Worm (Caenorhabditis elegans) whole organism, late embryonic: ENCODE data around the gene F56D3.1.
A peak's percentile ranks its signal among the peaks of the same experiment; 100 is the strongest.

ENCODE experiments used
- C08G9.2 ChIP-seq: sonication (generic microtip); optimal IDR thresholded peaks from 2 replicates; lab custom pipeline; 2016; ENCODE audit warnings: mild to moderate bottlenecking, missing genetic modification characterization, moderate library complexity, missing compliant biosample characterization
- C38D4.7 ChIP-seq: fragments of 200-800 bp; sonication (Bioruptor generic); optimal IDR thresholded peaks from 2 replicates; lab custom pipeline; 2018; ENCODE audit warnings: mild to moderate bottlenecking, missing genetic modification characterization, moderate library complexity, missing compliant biosample characterization
- K02D7.2 ChIP-seq: sonication (generic microtip); optimal IDR thresholded peaks from 2 replicates; lab custom pipeline; 2017; ENCODE audit warnings: mild to moderate bottlenecking, missing genetic modification characterization, missing compliant biosample characterization
- T23F11.4 ChIP-seq: fragments of 200-800 bp; sonication (Bioruptor generic); optimal IDR thresholded peaks from 2 replicates; lab custom pipeline; 2018; ENCODE audit warnings: mild to moderate bottlenecking, missing genetic modification characterization, missing compliant biosample characterization
- Y22D7AL.16 ChIP-seq: sonication (generic microtip); optimal IDR thresholded peaks from 2 replicates; lab custom pipeline; 2016; ENCODE audit warnings: missing genetic modification characterization, missing compliant biosample characterization
- ama-1 ChIP-seq: fragments of 150-350 bp; optimal IDR thresholded peaks from 2 replicates; lab custom pipeline; 2014
- ceh-18 ChIP-seq: sonication (generic microtip); optimal IDR thresholded peaks from 2 replicates; lab custom pipeline; 2016; ENCODE audit warnings: missing genetic modification characterization, missing compliant biosample characterization
- ceh-19 ChIP-seq: fragments of 200-800 bp; sonication (Bioruptor generic); optimal IDR thresholded peaks from 2 replicates; lab custom pipeline; 2018; ENCODE audit warnings: mild to moderate bottlenecking, missing genetic modification characterization, missing compliant biosample characterization
- ceh-30 ChIP-seq: fragments of 150-350 bp; optimal IDR thresholded peaks from 2 replicates; lab custom pipeline; 2014; ENCODE audit warnings: missing biosample characterization, missing genetic modification characterization
- ceh-31 ChIP-seq: sonication (generic microtip); optimal IDR thresholded peaks from 2 replicates; lab custom pipeline; 2016; ENCODE audit warnings: missing genetic modification characterization, missing compliant biosample characterization
- ceh-34 ChIP-seq: sonication (generic microtip); optimal IDR thresholded peaks from 2 replicates; lab custom pipeline; 2016; ENCODE audit warnings: mild to moderate bottlenecking, missing genetic modification characterization, missing compliant biosample characterization
- ceh-6 ChIP-seq: fragments of 200-800 bp; sonication (Bioruptor generic); optimal IDR thresholded peaks from 2 replicates; lab custom pipeline; 2018; ENCODE audit warnings: mild to moderate bottlenecking, missing genetic modification characterization, missing compliant biosample characterization
- ceh-9 ChIP-seq: sonication (generic microtip); optimal IDR thresholded peaks from 2 replicates; lab custom pipeline; 2016; ENCODE audit warnings: mild to moderate bottlenecking, missing genetic modification characterization, inconsistent platforms, missing compliant biosample characterization
- che-1 ChIP-seq: sonication (generic microtip); optimal IDR thresholded peaks from 2 replicates; lab custom pipeline; 2016; ENCODE audit warnings: mild to moderate bottlenecking, missing genetic modification characterization, missing compliant biosample characterization
- dve-1 ChIP-seq: sonication (generic microtip); optimal IDR thresholded peaks from 2 replicates; lab custom pipeline; 2017; ENCODE audit warnings: antibody characterized with exemption, mild to moderate bottlenecking, missing genetic modification characterization, missing compliant biosample characterization
- elt-4 ChIP-seq: sonication (generic microtip); optimal IDR thresholded peaks from 2 replicates; lab custom pipeline; 2016; ENCODE audit warnings: missing genetic modification characterization, missing compliant biosample characterization
- fax-1 ChIP-seq: sonication (generic microtip); optimal IDR thresholded peaks from 2 replicates; lab custom pipeline; 2016; ENCODE audit warnings: missing genotype, missing genetic modification characterization, missing compliant biosample characterization
- fkh-6 ChIP-seq: sonication (generic microtip); optimal IDR thresholded peaks from 2 replicates; lab custom pipeline; 2016; ENCODE audit warnings: missing genetic modification characterization, missing compliant biosample characterization
- gmeb-2 ChIP-seq: sonication (generic microtip); optimal IDR thresholded peaks from 2 replicates; lab custom pipeline; 2016; ENCODE audit warnings: missing genetic modification characterization, inconsistent platforms, missing compliant biosample characterization
- hlh-13 ChIP-seq: fragments of 200-800 bp; sonication (Bioruptor generic); optimal IDR thresholded peaks from 2 replicates; lab custom pipeline; 2018; ENCODE audit warnings: mild to moderate bottlenecking, missing genetic modification characterization, missing compliant biosample characterization
- hlh-30 ChIP-seq: sonication (generic microtip); optimal IDR thresholded peaks from 2 replicates; lab custom pipeline; 2017; ENCODE audit warnings: antibody characterized with exemption, missing genetic modification characterization, missing compliant biosample characterization; ENCODE audit not compliant: insufficient read depth
- hlh-8 ChIP-seq: sonication (generic microtip); optimal IDR thresholded peaks from 2 replicates; lab custom pipeline; 2016; ENCODE audit warnings: missing genotype, missing genetic modification characterization, missing compliant biosample characterization
- lin-11 ChIP-seq: fragments of 200-800 bp; sonication (Bioruptor generic); optimal IDR thresholded peaks from 2 replicates; lab custom pipeline; 2018; ENCODE audit warnings: mild to moderate bottlenecking, missing genetic modification characterization, missing compliant biosample characterization
- nhr-232 ChIP-seq: sonication (generic microtip); optimal IDR thresholded peaks from 2 replicates; lab custom pipeline; 2016; ENCODE audit warnings: missing genetic modification characterization, missing compliant biosample characterization
- pat-9 ChIP-seq: fragments of 200-800 bp; sonication (Bioruptor generic); optimal IDR thresholded peaks from 2 replicates; lab custom pipeline; 2018; ENCODE audit warnings: mild to moderate bottlenecking, missing genetic modification characterization, moderate library complexity, missing compliant biosample characterization
- pax-1 ChIP-seq: fragments of 150-350 bp; optimal IDR thresholded peaks from 2 replicates; lab custom pipeline; 2014; ENCODE audit warnings: missing biosample characterization, missing genetic modification characterization
- pha-2 ChIP-seq: sonication (generic microtip); optimal IDR thresholded peaks from 2 replicates; lab custom pipeline; 2017; ENCODE audit warnings: mild to moderate bottlenecking, missing genetic modification characterization, missing compliant biosample characterization
- pha-4 ChIP-seq: fragments of 150-350 bp; optimal IDR thresholded peaks from 2 replicates; lab custom pipeline; 2018; ENCODE audit warnings: missing biosample characterization, missing genetic modification reagents, missing genetic modification characterization
- pros-1 ChIP-seq: fragments of 150-350 bp; optimal IDR thresholded peaks from 2 replicates; lab custom pipeline; 2014; ENCODE audit warnings: missing biosample characterization, missing genetic modification reagents, missing genetic modification characterization
- rnt-1 ChIP-seq: sonication (generic microtip); optimal IDR thresholded peaks from 2 replicates; lab custom pipeline; 2016; ENCODE audit warnings: missing genetic modification characterization, missing compliant biosample characterization
- sox-2 ChIP-seq: fragments of 200-800 bp; sonication (Bioruptor generic); IDR thresholded peaks from 2 replicates; pipeline ENCODE4 v1.3.6; 2022; ENCODE audit warnings: missing genetic modification reagents, missing genetic modification characterization, missing compliant biosample characterization
- sox-4 ChIP-seq: sonication (generic microtip); optimal IDR thresholded peaks from 2 replicates; lab custom pipeline; 2017; ENCODE audit warnings: mild to moderate bottlenecking, missing genetic modification characterization, inconsistent platforms, missing compliant biosample characterization
- ttx-3 ChIP-seq: sonication (generic microtip); optimal IDR thresholded peaks from 2 replicates; lab custom pipeline; 2016; ENCODE audit warnings: missing genetic modification reagents, missing genetic modification characterization, missing compliant biosample characterization
- unc-3 ChIP-seq, 2 experiments: fragments of 200-800 bp in 1 of 2; sonication (Bioruptor generic) in 1 of 2; sonication (generic microtip) in 1 of 2; conservative IDR thresholded peaks in 1 of 2; optimal IDR thresholded peaks in 1 of 2; 2 replicates each; pipeline versions ENCODE4 v1.3.6 to Lab custom; 2016 to 2022; ENCODE audit warnings: missing compliant biosample characterization in 2 of 2, missing genetic modification characterization in 2 of 2, missing genetic modification reagents in 1 of 2
- unc-42 ChIP-seq: sonication (generic microtip); optimal IDR thresholded peaks from 2 replicates; lab custom pipeline; 2016; ENCODE audit warnings: missing genotype, missing genetic modification characterization, missing compliant biosample characterization

The F56D3.1 gene

ce11 chrII:4118508-4118907 is 27.6 kb upstream of the F56D3.1 start:
- no peak for TF ChIP-seq nhr-232 (tag; lab: Kevin White, UChicago)
- no peak for TF ChIP-seq C38D4.7 (GFP tag; lab: Kevin White, UChicago)
- no peak for TF ChIP-seq fax-1 (tag; lab: Kevin White, UChicago)
- TF ChIP-seq lin-11 (tag; lab: Kevin White, UChicago), result no peak
- TF ChIP-seq ceh-30, result no peak
- no peak for TF ChIP-seq hlh-13
- TF ChIP-seq hlh-30 (tag; lab: Kevin White, UChicago), result no peak
- no peak for TF ChIP-seq T23F11.4 (GFP tag; lab: Kevin White, UChicago)

- TF ChIP-seq nhr-232 (tag; lab: Kevin White, UChicago) (no peak), fkh-6 (tag; lab: Kevin White, UChicago) (no peak), unc-3 (GFP tag; conservative IDR thresholded peaks at IDR 0.05; lab: Robert Waterston, UW) (no peak), unc-3 (tag; optimal IDR thresholded peaks at IDR 0.05; lab: Kevin White, UChicago) (no peak), ceh-34 (tag; lab: Kevin White, UChicago) (no peak), ceh-31 (no peak), ceh-9 (tag; lab: Kevin White, UChicago) (no peak), rnt-1 (no peak), hlh-8 (tag; lab: Kevin White, UChicago) (no peak), Y22D7AL.16 (tag; lab: Kevin White, UChicago) (no peak), sox-4 (tag; lab: Kevin White, UChicago) (no peak)
These were observed 23.2 kb upstream of the F56D3.1 start for ce11 chrII:4122899-4123298.

- TF ChIP-seq nhr-232 (tag; lab: Kevin White, UChicago) (no peak), elt-4 (tag; lab: Kevin White, UChicago) (no peak), pax-1 (tag; lab: Kevin White, UChicago) (no peak), pros-1 (tag; lab: Kevin White, UChicago) (no peak), K02D7.2 (tag; lab: Kevin White, UChicago) (no peak), ceh-18 (tag; lab: Kevin White, UChicago) (no peak), sox-2 (no peak)
- TF ChIP-seq, all 69 proteins: peak for 0
These were observed 20.9 kb upstream of the F56D3.1 start for ce11 chrII:4125239-4125638.

ce11 chrII:4129450-4129849 is 16.7 kb upstream of the F56D3.1 start:
- TF ChIP-seq C08G9.2 (no peak), dve-1 (no peak), ceh-31 (peak; percentile 27), pha-4 (no peak), unc-42 (tag; lab: Kevin White, UChicago) (peak; percentile 89), pros-1 (tag; lab: Kevin White, UChicago) (no peak), ama-1 (lab: Kevin White, UChicago) (no peak)

ce11 chrII:4130074-4130663 is 16.0 kb upstream of the F56D3.1 start:
- TF ChIP-seq lin-11 (tag; lab: Kevin White, UChicago) (peak; percentile 30), che-1 (tag; lab: Kevin White, UChicago) (peak; percentile 14), ttx-3 (tag; lab: Kevin White, UChicago) (peak; percentile 9), C38D4.7 (GFP tag; lab: Kevin White, UChicago) (peak; percentile 47), ceh-6 (GFP tag; lab: Kevin White, UChicago) (peak; percentile 52), gmeb-2 (tag; lab: Kevin White, UChicago) (peak; percentile 39), pha-2 (peak; percentile 65), K02D7.2 (tag; lab: Kevin White, UChicago) (peak; percentile 64), ceh-19 (GFP tag; lab: Kevin White, UChicago) (peak; percentile 80), pat-9 (peak; percentile 22)
